Fruit fly (Drosophila melanogaster) whole organism, larva: ENCODE results near the gene CG14545.

Experiments
- noc ChIP-seq: fragments of 200-800 bp; sonication (Bioruptor generic); optimal IDR thresholded peaks from 3 replicates; lab custom pipeline; 2019; ENCODE audit warnings: missing biosample characterization, mild to moderate bottlenecking, missing genetic modification characterization, moderate library complexity

Gene CG14545

DNA sequence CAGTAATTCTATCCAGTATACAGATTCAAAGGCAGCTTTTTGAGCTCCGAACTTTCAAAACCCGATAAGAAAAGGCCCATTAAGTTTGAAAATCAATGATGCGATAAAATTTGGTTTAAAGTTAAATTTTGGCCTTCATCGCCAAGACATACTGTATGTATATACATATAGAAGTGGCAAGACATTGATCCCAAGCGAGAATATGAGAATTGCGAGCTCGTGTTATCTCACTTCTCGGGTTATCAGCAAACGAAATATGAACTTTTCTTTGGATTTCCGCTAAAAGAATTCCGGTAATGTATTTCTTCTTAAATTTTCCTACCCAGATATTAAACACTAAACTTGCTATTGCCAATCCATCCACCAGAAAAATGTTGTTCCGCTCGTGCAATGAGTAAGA lies 26.0 kb upstream of the CG14545 start:
- no peak for TF ChIP-seq noc (tag; lab: Kevin White, UChicago)

DNA sequence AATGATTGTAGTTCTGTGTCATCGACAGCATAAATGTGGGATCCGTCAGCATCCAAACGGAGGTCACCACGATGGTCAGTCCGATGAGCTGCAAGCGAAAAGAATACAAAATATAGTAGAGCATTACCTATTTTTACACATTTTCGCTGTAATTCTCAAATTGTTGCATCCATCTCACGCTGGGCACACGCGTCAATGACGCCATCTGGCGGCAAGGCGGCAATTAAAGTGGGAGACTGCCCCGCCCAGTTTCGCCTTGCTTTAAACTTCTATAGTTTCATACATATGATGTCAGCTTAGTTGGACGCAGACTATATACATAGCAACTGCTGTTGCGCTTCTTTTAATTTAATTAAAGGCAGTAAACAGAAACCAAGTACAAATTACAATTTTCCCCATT lies 25.5 kb upstream of the CG14545 start:
- TF ChIP-seq noc (tag; lab: Kevin White, UChicago) = no peak

DNA sequence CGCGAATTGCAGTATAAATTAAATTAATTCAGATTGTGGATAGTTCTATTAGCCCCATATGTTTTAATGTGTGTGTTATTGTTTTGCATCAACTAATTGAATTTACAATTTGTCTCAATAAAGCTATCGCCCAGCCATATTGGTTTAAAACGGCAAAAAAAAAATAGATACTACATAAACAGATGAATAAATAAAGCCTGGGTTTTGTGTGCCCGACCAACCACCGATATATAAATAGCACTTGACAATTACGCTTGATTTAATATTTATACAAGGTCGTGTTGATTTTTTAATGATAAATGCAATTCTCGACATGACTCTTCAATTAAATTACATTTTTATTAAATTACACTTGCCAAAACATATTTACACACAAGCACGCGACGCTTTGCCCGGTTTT lies 19.3 kb upstream of the CG14545 start:
- no peak for TF ChIP-seq noc (tag; lab: Kevin White, UChicago)

DNA sequence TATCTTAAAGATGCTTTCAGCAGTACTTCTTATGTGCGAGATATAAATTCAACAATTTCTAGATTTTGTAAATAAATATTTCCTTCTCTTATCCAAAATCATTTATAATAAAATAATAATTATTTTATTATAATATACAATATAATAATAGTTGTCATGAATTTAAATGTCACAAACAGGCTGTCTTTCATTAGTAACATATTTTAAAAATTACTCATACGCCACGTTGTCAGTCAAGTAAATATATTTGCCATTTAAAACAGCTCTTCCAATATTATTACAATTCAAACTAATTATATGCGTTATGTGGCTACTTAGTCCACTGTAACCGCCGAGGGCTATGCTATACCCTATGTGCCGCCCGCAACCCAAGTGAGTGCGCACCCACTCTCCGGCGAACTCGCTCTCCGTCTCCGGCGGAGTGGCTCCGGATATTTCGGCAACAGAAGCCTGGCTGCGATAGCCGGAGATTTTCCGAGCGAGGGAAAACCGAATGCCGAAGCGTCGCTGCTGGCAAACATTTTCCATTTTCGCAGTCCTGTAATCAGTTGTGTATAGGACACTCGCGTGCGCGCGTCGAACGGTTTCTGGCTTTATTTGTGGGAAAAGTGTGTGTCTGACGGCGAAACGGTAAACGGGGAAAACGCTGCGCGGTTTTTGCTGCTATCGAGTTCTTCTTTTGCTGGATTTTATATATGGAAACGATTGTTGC lies 4.7 kb upstream of the CG14545 start, which contains the start of gene CG5890:
TSS of gene CG5890 (plus strand) at position 561 of the 712 bp plus-strand sequence.
- TF ChIP-seq noc (tag; lab: Kevin White, UChicago) = no peak

DNA sequence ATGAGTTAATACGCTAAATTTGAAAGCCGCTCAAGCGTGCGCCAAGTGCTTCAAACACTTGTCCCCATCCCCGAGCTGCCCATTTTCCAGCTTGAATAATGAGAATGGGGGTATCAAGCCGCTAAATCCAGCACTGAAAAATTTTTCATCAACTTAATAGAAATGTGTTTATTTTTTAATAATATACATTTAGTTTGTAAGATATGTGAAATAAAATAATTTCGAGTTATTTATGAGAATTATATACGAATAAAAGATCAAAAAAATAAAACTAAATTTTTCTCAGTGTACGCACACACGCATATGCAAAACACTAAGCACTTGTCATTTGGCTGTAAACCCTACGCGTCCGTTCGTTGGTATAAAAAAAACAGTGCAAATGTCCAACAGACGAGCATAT lies 3.7 kb upstream of the CG14545 start:
- no peak for TF ChIP-seq noc (tag; lab: Kevin White, UChicago)

DNA sequence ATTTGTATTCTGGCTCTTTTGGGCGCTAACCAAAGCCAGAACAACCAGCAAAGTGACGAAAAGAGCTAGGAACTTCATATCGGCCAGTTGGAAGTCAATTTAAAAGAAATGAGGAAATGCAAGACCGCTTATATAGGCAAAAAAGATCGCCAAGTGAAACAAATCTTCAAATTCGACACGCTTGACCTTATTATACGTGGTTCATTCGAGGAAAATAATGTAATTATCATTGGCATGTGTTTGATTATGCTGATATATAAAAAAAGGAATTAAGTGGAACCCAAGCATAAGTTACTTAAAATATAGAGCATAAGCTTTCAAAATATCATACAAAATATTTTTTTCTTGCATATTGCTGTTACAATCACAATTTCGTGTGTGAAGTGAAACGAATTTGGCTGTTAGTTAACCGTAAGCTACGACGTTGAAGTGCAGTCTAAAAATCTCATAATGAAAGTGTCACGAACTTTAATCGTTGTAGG lies 19.3 kb downstream of the CG14545 start, which contains the start of the genes Mst57Da and alpha4GT2:
TSS of gene Mst57Da (minus strand) at position 101 of the 482 bp plus-strand sequence.
TSS of gene alpha4GT2 (plus strand) at position 432 of the 482 bp plus-strand sequence.
- no peak for TF ChIP-seq noc (tag; lab: Kevin White, UChicago)

DNA sequence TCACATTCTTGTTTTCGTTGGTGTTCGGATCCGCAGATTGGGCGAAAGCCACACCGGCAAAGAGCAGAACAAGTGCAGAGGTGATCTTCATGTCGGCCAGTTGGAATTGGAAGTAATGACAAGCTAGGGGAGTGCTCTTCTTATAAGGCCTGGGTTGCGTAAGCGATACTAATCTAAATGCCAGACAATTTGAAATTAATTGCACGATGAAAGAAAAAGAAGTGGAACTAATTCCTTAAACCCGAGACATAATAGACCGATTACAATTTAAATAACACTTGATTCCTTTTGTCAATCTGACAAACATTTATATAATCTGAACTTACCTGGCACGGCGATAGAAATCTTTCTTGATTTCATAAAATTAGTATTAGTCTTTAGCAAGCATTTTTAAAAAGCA lies 20.3 kb downstream of the CG14545 start, which contains the start of gene Mst57Db:
TSS of gene Mst57Db (minus strand) at position 101 of the 400 bp plus-strand sequence.
- no peak for TF ChIP-seq noc (tag; lab: Kevin White, UChicago)

DNA sequence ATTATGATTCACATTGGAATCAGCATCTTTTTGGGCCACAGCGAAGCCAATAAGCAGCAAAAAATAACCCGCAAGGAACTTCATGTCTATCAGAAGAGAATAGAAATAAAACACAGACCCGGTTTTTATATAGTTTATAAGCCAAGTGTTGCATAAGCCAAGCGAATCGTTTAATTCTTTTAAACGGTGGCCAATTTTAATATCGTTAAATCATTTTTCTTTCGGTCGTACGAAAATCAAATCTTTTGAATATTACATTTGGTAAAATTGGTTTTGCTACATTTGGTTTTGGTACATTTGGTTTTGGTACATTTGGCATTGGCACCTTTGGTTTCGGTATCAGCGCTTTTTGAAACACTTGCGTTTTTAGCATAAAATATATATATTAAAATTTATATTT lies 21.0 kb downstream of the CG14545 start, which contains the start of gene Sfp96F:
TSS of gene Sfp96F (minus strand) at position 101 of the 400 bp plus-strand sequence.
- no peak for TF ChIP-seq noc (tag; lab: Kevin White, UChicago)

DNA sequence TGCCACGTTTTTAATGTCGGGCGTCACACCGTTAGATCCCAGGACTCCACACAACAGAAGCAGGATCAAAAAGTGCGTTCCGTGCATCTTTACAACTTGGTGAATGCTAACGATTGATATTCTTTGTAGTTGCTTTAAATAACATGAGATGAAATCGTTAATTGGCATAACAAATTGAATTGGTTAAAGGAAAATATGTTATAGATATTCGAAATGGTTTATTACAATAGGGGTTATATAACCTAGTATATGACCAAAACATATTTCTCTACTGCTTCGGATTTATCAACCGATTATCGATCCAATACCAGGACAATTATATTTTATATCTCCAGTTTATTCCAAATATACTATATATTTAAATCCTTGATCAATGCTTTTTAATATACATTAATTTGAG lies 21.5 kb downstream of the CG14545 start, which contains the start of gene Mst57Dc:
TSS of gene Mst57Dc (minus strand) at position 101 of the 400 bp plus-strand sequence.
- no peak for TF ChIP-seq noc (tag; lab: Kevin White, UChicago)

DNA sequence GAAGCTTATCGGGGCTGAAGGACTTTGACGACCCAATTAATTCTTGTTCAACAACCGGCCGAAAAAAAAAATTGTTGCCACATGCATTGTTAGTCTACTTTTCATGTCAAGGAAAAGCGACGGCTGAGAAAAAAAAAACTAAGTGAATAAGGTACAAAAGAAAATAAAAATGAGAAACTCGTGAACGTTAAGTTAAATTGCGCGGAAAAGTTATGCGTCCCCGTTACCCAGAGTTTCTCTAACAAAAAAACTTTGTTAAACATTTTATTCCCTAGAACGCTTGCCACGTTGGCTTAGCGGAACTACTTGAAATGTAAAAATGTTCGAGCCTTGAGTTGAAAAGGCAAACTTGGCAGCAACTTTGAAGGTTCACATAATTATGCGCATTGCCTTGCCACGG lies 35.9 kb downstream of the CG14545 start, which contains the start of gene CG14354:
TSS of gene CG14354 (plus strand) at position 301 of the 400 bp plus-strand sequence.
- no peak for TF ChIP-seq noc (tag; lab: Kevin White, UChicago)

DNA sequence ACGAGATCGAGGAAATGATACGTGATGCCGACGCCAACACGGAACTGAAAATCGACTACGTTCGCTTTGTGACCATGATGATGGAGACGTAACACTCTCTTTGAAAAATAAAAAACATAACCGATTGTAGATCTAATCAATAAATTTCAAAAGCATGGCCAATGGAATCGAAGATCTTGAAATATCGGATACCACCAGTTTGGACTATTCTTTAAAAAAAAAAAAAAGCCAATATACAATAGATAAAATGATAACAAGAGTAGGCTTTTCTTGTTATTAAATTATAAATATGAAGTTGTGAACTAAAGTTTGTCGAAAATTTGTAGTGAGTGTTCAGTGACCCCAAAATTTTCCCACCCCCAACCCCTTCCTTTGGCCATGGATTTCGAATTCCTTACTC lies 39.5 kb downstream of the CG14545 start, which contains the start of the genes Acam and CG17770:
TSS of gene Acam (plus strand) at position 301 of the 400 bp plus-strand sequence.
TSS of gene CG17770 (plus strand) at position 301 of the 400 bp plus-strand sequence.
- no peak for TF ChIP-seq noc (tag; lab: Kevin White, UChicago)

DNA sequence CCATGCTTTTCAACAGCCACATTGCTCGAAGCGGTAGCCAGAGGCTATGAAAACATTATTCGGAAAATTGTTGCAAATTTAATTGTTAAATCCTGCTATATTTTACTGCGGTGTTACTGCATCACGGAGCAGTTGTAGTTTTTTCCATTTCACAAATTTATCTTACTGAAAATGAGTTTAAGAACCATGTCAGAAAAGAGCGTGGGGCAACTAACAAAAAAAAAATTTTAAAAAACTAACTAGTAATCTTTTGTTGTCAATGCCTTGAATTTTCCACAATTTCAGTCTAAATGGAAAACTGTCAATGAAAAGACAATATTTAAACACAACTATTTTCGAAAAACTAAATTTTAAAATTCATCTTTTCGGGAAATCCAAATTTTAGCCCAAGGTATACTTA lies 40.3 kb downstream of the CG14545 start, which contains the start of gene CG5024:
TSS of gene CG5024 (plus strand) at position 301 of the 400 bp plus-strand sequence.
- no peak for TF ChIP-seq noc (tag; lab: Kevin White, UChicago)

DNA sequence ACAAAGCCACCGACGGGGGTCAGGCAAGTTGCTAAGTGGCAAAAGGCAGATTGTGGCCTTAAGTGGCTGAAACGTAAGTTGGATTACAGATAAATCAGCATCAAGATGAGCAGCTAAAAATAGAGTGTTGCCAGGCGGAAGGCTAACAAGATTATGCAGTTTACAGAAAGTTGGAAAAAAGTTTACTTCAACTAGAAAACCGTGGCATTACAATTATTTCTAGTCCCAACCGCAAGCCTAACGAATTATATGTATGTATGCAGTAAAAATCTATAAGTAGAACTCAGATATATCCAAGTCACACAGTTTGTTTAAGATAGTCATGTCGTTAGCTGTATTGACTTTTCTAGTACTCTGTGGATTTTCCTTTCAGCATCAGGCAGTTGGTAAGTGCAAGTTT lies 44.9 kb downstream of the CG14545 start, which contains the start of gene BG642167:
TSS of gene BG642167 (plus strand) at position 301 of the 400 bp plus-strand sequence.
- TF ChIP-seq noc (tag; lab: Kevin White, UChicago) = no peak
